Worm (Caenorhabditis elegans) whole organism, midembryonic: Measurements from ENCODE around the gene lury-1.

Experiments
- T22C8.4 ChIP-seq: fragments of 200-800 bp; sonication (Bioruptor generic); IDR thresholded peaks from 2 replicates; pipeline ENCODE4 v1.3.6; 2022; ENCODE audit warnings: missing genetic modification characterization, missing compliant biosample characterization
- cog-1 ChIP-seq: sonication (generic microtip); optimal IDR thresholded peaks from 2 replicates; lab custom pipeline; 2016; ENCODE audit warnings: missing genetic modification characterization, missing compliant biosample characterization
- flt-1 ChIP-seq: fragments of 200-800 bp; sonication (Bioruptor generic); IDR thresholded peaks from 2 replicates; pipeline ENCODE4 v1.3.6; 2022; ENCODE audit warnings: missing genetic modification characterization, missing compliant biosample characterization
- klf-2 ChIP-seq: fragments of 200-800 bp; sonication (Bioruptor generic); conservative IDR thresholded peaks from 2 replicates; pipeline ENCODE4 v1.3.6; 2022; ENCODE audit warnings: missing genetic modification reagents, missing genetic modification characterization, missing compliant biosample characterization
- med-1 ChIP-seq: sonication (generic microtip); optimal IDR thresholded peaks from 2 replicates; lab custom pipeline; 2017; ENCODE audit warnings: missing genetic modification characterization, mild to moderate bottlenecking, missing compliant biosample characterization, antibody characterized with exemption, missing genetic modification reagents; ENCODE audit not compliant: insufficient read depth
- ref-1 ChIP-seq: fragments of 200-800 bp; sonication (Bioruptor generic); conservative IDR thresholded peaks from 2 replicates; pipeline ENCODE4 v1.3.6; 2022; ENCODE audit warnings: missing genetic modification reagents, missing genetic modification characterization, missing compliant biosample characterization
- tab-1 ChIP-seq: fragments of 200-800 bp; sonication (Bioruptor generic); IDR thresholded peaks from 2 replicates; pipeline ENCODE4 v1.3.6; 2022; ENCODE audit warnings: missing genetic modification characterization, missing compliant biosample characterization
- ztf-23 ChIP-seq: fragments of 200-800 bp; sonication (Bioruptor generic); IDR thresholded peaks from 2 replicates; pipeline ENCODE4 v1.3.6; 2022; ENCODE audit warnings: missing genetic modification reagents, missing genetic modification characterization, missing compliant biosample characterization
- ztf-29 ChIP-seq: fragments of 200-800 bp; sonication (Bioruptor generic); IDR thresholded peaks from 2 replicates; pipeline ENCODE4 v1.3.6; 2022; ENCODE audit warnings: missing genetic modification reagents, missing genetic modification characterization, missing compliant biosample characterization

Gene lury-1

DNA sequence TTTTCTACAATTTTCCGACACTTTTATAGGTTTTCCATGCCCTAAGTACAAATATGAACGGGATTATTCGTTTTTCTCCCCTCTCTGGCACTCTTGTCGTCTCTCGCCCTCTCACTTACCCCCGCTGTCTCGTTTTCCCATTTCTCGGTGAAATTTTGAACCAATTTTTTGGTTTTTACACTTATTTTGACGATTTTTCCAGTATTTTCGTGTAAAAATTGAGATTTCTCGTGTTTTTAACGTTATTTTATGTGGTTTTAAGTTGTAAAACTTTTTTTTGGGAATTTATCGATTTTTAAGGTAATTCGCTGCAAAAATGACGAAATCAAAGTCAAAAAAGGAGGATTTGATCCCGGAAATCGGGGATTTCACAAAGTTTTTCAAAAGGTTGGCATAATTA lies 33.6 kb upstream of the lury-1 start, which contains the start of gene Y75B8A.7:
Y75B8A.7 (plus strand) TSS at position 301 of the 400 bp plus-strand sequence.
- TF ChIP-seq ztf-29 (GFP tag; lab: Robert Waterston, UW) (no peak), T22C8.4 (GFP tag; lab: Robert Waterston, UW) (0 out of 2 replicates have a peak, but pooled peaks have one; percentile 29)

DNA sequence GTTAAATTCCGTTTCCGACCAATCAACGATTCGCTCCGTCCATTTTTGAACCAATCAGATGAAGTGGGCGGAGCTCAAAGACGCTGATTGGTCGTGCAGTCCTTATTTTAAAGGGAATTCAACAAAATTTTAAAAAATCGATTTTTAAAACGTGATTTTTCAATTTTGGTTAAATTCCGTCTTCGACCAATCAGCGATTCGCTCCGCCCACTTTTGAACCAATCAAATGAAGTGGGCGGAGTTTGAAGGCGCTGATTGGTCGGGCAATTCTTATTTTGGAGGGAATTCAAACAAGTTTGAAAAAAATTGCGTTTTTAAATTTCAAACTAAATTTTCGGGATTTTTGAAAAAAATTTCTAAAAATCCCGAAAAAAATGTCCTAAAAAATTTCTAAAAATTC lies 32.7 kb upstream of the lury-1 start:
- TF ChIP-seq med-1 (no peak), klf-2 (GFP tag; lab: Robert Waterston, UW) (no peak), ztf-29 (GFP tag; lab: Robert Waterston, UW) (no peak), ref-1 (no peak), T22C8.4 (GFP tag; lab: Robert Waterston, UW) (no peak), ztf-23 (GFP tag; lab: Robert Waterston, UW) (no peak), tab-1 (GFP tag; lab: Robert Waterston, UW) (no peak), cog-1 (tag; lab: Kevin White, UChicago) (no peak), flt-1 (GFP tag; lab: Robert Waterston, UW) (no peak)

DNA sequence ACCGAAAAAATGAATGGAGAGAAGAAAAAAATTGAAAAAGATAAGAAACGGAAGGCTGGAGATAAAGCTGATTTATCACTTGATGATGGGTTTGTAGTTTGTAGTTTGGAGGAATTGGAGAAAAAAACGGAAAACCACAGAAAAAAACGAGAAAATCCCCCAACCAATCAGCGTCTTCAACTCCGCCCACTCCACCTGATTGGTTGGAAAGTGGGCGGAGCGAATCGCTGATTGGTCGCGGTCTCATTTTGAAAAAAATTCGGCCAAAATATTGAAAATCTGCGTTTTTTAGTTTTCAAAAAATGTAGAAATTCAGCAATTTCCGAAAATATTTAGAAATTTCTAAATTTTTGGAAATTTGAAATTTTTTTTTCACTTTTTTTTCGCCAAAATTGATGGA lies 30.5 kb upstream of the lury-1 start:
- TF ChIP-seq med-1 (no peak), T22C8.4 (GFP tag; lab: Robert Waterston, UW) (no peak), tab-1 (GFP tag; lab: Robert Waterston, UW) (no peak), ztf-23 (GFP tag; lab: Robert Waterston, UW) (no peak), klf-2 (GFP tag; lab: Robert Waterston, UW) (no peak), flt-1 (GFP tag; lab: Robert Waterston, UW) (no peak), ztf-29 (GFP tag; lab: Robert Waterston, UW) (no peak), cog-1 (tag; lab: Kevin White, UChicago) (no peak), ref-1 (no peak)

DNA sequence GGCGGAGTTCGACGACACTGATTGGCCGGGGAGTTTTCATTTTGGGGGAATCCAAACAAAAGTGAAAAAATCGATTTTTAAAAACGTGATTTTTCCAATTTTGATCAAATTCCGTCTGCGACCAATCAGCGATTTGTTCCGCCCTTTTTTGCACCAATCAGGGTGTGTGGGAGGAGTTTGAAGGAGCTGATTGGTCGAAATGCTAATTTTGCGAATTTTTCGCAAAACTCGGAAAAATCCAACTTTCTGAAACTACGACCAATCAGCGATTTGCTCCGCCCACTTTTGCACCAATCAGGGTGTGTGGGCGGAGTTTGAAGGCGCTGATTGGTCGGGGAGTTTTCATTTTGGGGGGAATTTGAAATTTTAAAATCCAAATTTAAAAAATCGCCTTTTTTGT lies 29.6 kb upstream of the lury-1 start:
- TF ChIP-seq ztf-29 (GFP tag; lab: Robert Waterston, UW), result no peak
- TF ChIP-seq flt-1 (GFP tag; lab: Robert Waterston, UW), result 0 out of 2 replicates have a peak, but pooled peaks have one; percentile 9

DNA sequence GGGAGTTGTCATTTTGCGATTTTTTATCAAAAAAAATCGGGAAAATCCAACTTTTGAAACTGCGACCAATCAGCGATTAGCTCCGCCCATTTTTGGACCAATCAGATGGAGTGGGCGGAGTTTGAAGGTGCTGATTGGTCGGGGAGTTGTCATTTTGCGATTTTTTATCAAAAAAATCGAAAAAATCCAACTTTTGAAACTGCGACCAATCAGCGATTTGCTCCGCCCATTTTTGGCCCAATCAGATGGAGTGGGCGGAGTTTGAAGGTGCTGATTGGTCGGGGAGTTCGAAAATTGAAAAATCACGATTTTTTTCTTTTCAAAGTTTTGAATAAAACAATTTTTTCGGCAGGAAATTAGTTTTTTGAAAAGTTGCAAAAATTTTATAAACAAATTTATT lies 28.6 kb upstream of the lury-1 start:
- no peak for TF ChIP-seq klf-2 (GFP tag; lab: Robert Waterston, UW)
- no peak for TF ChIP-seq ztf-23 (GFP tag; lab: Robert Waterston, UW)
- TF ChIP-seq ztf-29 (GFP tag; lab: Robert Waterston, UW), result no peak
- no peak for TF ChIP-seq ref-1
- no peak for TF ChIP-seq flt-1 (GFP tag; lab: Robert Waterston, UW)
- no peak for TF ChIP-seq med-1
- TF ChIP-seq T22C8.4 (GFP tag; lab: Robert Waterston, UW), result no peak
- no peak for TF ChIP-seq cog-1 (tag; lab: Kevin White, UChicago)
- no peak for TF ChIP-seq tab-1 (GFP tag; lab: Robert Waterston, UW)

DNA sequence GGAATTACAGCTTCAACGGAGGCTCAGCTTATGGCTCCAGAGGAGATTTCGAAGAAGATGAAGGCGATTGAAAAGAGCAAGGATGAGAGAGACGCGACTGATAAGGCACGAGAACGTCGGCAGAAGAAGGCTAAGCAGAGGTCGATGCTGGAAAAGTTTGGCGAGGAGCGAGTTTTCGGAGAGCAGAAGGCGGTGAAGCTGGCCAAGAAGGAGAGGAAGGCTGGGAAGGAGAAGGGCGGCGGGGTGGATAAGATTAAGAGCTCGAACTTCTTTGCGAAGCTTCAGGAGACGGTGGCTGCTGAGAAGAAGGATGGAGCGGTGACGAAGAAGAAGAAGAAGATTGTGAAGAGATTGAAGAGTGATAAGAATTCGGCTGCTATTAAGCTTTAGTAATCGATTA lies 27.0 kb upstream of the lury-1 start:
- TF ChIP-seq flt-1 (GFP tag; lab: Robert Waterston, UW) (0 out of 2 replicates have a peak, but pooled peaks have one; percentile 31), cog-1 (tag; lab: Kevin White, UChicago) (no peak)

DNA sequence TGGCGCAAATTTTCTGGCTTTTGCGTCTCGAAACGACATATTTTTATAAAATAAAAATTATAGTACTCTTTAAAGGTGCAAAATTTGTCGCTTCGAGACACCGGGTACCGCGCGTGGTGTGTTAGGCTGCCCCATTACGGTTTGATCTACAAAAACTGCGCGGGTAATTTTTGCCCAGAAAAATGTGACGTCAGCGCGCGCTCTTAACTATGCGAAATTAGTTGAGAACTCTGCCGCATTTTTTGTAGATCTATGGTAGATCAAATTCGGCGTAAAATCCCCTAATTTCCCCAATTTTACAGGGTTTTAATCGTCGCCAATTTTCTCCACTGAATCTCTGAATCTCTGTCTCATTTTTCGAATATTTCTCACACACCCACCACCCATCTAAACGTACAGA lies 25.8 kb upstream of the lury-1 start, which contains the start of gene Y75B8A.8:
Y75B8A.8 (plus strand) TSS at position 301 of the 400 bp plus-strand sequence.
- TF ChIP-seq klf-2 (GFP tag; lab: Robert Waterston, UW) (no peak), cog-1 (tag; lab: Kevin White, UChicago) (no peak), flt-1 (GFP tag; lab: Robert Waterston, UW) (no peak), tab-1 (GFP tag; lab: Robert Waterston, UW) (no peak), ztf-29 (GFP tag; lab: Robert Waterston, UW) (no peak), T22C8.4 (GFP tag; lab: Robert Waterston, UW) (no peak), ref-1 (no peak), ztf-23 (GFP tag; lab: Robert Waterston, UW) (no peak), med-1 (no peak)

DNA sequence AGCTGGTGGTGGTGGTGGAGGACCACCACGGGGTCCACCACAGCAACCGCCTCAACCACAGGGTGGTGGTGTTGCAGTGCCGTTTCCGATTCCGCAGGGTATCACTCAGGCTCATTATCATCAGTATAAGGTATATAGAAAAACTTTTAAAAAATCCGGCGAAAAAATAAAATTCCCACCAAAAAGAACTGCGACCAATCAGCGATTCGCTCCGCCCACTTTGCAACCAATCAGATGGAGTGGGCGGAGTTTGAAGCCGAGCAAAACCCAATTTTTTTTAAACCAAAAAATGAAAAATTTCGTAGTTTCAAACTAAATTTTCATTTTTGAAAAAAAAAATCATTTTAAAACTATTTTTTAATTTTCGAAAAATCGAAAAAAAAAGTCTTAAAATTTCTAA lies 25.3 kb upstream of the lury-1 start:
- TF ChIP-seq T22C8.4 (GFP tag; lab: Robert Waterston, UW), result no peak
- TF ChIP-seq ztf-23 (GFP tag; lab: Robert Waterston, UW), result no peak
- TF ChIP-seq ref-1, result no peak
- TF ChIP-seq med-1, result no peak
- TF ChIP-seq klf-2 (GFP tag; lab: Robert Waterston, UW), result no peak
- no peak for TF ChIP-seq ztf-29 (GFP tag; lab: Robert Waterston, UW)

DNA sequence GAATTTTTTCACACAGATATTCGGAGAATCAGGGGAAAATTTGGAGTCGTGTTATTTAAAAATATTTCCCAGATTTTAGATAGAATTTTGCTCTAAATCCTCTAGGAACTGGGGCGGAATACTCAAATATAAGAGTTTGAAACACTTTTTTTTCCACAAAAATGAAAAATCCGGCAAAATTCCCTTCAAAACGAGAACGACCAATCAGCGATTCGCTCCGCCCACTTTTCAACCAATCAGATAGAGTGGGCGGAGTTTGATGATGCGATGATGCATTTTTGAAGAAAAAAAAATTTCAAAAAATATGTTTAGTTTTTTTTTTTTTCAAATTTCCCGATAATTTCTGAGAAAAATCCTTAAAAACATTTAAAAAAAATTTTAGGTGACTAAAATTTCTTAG lies 21.8 kb upstream of the lury-1 start:
- TF ChIP-seq klf-2 (GFP tag; lab: Robert Waterston, UW) (no peak), tab-1 (GFP tag; lab: Robert Waterston, UW) (no peak), ref-1 (no peak), ztf-29 (GFP tag; lab: Robert Waterston, UW) (no peak), ztf-23 (GFP tag; lab: Robert Waterston, UW) (no peak), med-1 (no peak), cog-1 (tag; lab: Kevin White, UChicago) (no peak), flt-1 (GFP tag; lab: Robert Waterston, UW) (no peak), T22C8.4 (GFP tag; lab: Robert Waterston, UW) (no peak)

DNA sequence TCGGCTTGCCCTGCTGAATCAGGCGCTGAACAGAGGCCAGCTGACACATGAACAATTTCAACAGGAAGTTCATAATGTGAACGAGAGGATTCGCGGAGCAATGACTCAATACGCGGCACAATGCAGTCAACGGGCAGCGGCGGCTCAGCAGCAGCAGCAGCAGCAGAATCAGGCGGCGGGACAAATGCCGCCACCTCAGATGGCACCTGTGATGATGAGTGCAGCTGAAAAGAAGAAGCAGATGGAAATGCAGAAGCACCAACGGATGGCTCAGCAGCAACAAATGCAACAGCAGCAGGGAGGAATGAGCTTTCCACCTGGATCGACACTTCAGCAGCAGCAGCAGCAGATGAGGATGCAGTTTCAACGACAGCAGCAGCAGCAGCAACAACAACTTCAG lies 20.9 kb upstream of the lury-1 start:
- TF ChIP-seq flt-1 (GFP tag; lab: Robert Waterston, UW), result no peak
- TF ChIP-seq T22C8.4 (GFP tag; lab: Robert Waterston, UW), result no peak
- TF ChIP-seq klf-2 (GFP tag; lab: Robert Waterston, UW), result no peak
- no peak for TF ChIP-seq tab-1 (GFP tag; lab: Robert Waterston, UW)
- TF ChIP-seq cog-1 (tag; lab: Kevin White, UChicago), result no peak
- TF ChIP-seq med-1, result no peak
- TF ChIP-seq ref-1, result no peak
- no peak for TF ChIP-seq ztf-29 (GFP tag; lab: Robert Waterston, UW)
